Worm (Caenorhabditis elegans) whole organism, young adult: ENCODE measurements around the gene C04A2.15.

Source experiments
- C17E4.6 ChIP-seq: fragments of 200-800 bp; sonication (Bioruptor generic); IDR thresholded peaks from 2 replicates; pipeline ENCODE4 v1.3.6; 2022; ENCODE audit warnings: missing genetic modification reagents, missing genetic modification characterization, missing compliant biosample characterization
- D2030.7 ChIP-seq: fragments of 200-800 bp; sonication (Bioruptor generic); IDR thresholded peaks from 2 replicates; pipeline ENCODE4 v1.3.6; 2022; ENCODE audit warnings: missing genetic modification reagents, missing genetic modification characterization, missing compliant biosample characterization
- F55B11.4 ChIP-seq: sonication (generic microtip); optimal IDR thresholded peaks from 2 replicates; lab custom pipeline; 2016; ENCODE audit warnings: missing compliant biosample characterization, missing genetic modification characterization, borderline replicate concordance; ENCODE audit not compliant: insufficient read depth
- K12H6.12 ChIP-seq: fragments of 200-800 bp; sonication (Bioruptor generic); optimal IDR thresholded peaks from 2 replicates; lab custom pipeline; 2018; ENCODE audit warnings: mild to moderate bottlenecking, missing genetic modification characterization, missing compliant biosample characterization
- Y95B8A.8 ChIP-seq: fragments of 200-800 bp; sonication (Bioruptor generic); IDR thresholded peaks from 2 replicates; pipeline ENCODE4 v1.3.6; 2022; ENCODE audit warnings: missing genetic modification reagents, missing genetic modification characterization, missing compliant biosample characterization
- akir-1 ChIP-seq: fragments of 200-800 bp; sonication (Bioruptor generic); optimal IDR thresholded peaks from 2 replicates; lab custom pipeline; 2018; ENCODE audit warnings: mild to moderate bottlenecking, missing genetic modification characterization, moderate library complexity, missing compliant biosample characterization
- cebp-1 ChIP-seq, 2 experiments: fragments of 200-800 bp in 1 of 2; sonication (Bioruptor generic) in 1 of 2; sonication (generic microtip) in 1 of 2; IDR thresholded peaks in 1 of 2; optimal IDR thresholded peaks in 1 of 2; 2 replicates each; pipeline versions ENCODE4 v1.3.6 to Lab custom; 2017 to 2022; ENCODE audit warnings: missing compliant biosample characterization in 2 of 2, missing genetic modification characterization in 2 of 2, mild to moderate bottlenecking in 1 of 2, missing genetic modification reagents in 1 of 2, moderate library complexity in 1 of 2
- ceh-27 ChIP-seq: fragments of 200-800 bp; sonication (Bioruptor generic); optimal IDR thresholded peaks from 2 replicates; lab custom pipeline; 2018; ENCODE audit warnings: mild to moderate bottlenecking, missing genetic modification characterization, moderate library complexity, missing compliant biosample characterization
- ceh-40 ChIP-seq: fragments of 200-800 bp; sonication (Bioruptor generic); IDR thresholded peaks from 2 replicates; pipeline ENCODE4 v1.3.6; 2022; ENCODE audit warnings: missing genetic modification characterization, missing compliant biosample characterization
- chd-7 ChIP-seq: sonication (generic microtip); optimal IDR thresholded peaks from 2 replicates; lab custom pipeline; 2016; ENCODE audit warnings: mild to moderate bottlenecking, missing genetic modification characterization, moderate library complexity, missing compliant biosample characterization
- dpff-1 ChIP-seq: sonication (generic microtip); optimal IDR thresholded peaks from 2 replicates; lab custom pipeline; 2017; ENCODE audit warnings: mild to moderate bottlenecking, missing genetic modification characterization, missing compliant biosample characterization
- egrh-3 ChIP-seq: fragments of 200-800 bp; sonication (Bioruptor generic); IDR thresholded peaks from 2 replicates; pipeline ENCODE4 v1.3.6; 2022; ENCODE audit warnings: missing genetic modification reagents, missing genetic modification characterization, missing compliant biosample characterization
- hmg-1.2 ChIP-seq: fragments of 200-800 bp; sonication (Bioruptor generic); IDR thresholded peaks from 2 replicates; pipeline ENCODE4 v1.3.6; 2022; ENCODE audit warnings: missing genetic modification reagents, missing genetic modification characterization, missing compliant biosample characterization
- hmg-20 ChIP-seq: fragments of 200-800 bp; sonication (Bioruptor generic); IDR thresholded peaks from 2 replicates; pipeline ENCODE4 v1.3.6; 2022; ENCODE audit warnings: missing genetic modification reagents, missing genetic modification characterization, missing compliant biosample characterization
- let-526 ChIP-seq: fragments of 200-800 bp; sonication (Bioruptor generic); IDR thresholded peaks from 2 replicates; pipeline ENCODE4 v1.3.6; 2022; ENCODE audit warnings: missing genetic modification reagents, missing genetic modification characterization, missing compliant biosample characterization
- lin-26 ChIP-seq: fragments of 200-800 bp; sonication (Bioruptor generic); IDR thresholded peaks from 2 replicates; pipeline ENCODE4 v1.3.6; 2022; ENCODE audit warnings: missing genetic modification reagents, missing genetic modification characterization, missing compliant biosample characterization
- lin-54 ChIP-seq: fragments of 200-800 bp; sonication (Bioruptor generic); optimal IDR thresholded peaks from 2 replicates; lab custom pipeline; 2018; ENCODE audit warnings: mild to moderate bottlenecking, missing genetic modification characterization, missing compliant biosample characterization
- lir-1 ChIP-seq: fragments of 200-800 bp; sonication (Bioruptor generic); conservative IDR thresholded peaks from 2 replicates; pipeline ENCODE4 v1.3.6; 2022; ENCODE audit warnings: missing genetic modification reagents, missing genetic modification characterization, missing compliant biosample characterization
- madf-10 ChIP-seq: sonication (generic microtip); optimal IDR thresholded peaks from 2 replicates; lab custom pipeline; 2016; ENCODE audit warnings: mild to moderate bottlenecking, missing genetic modification characterization, missing compliant biosample characterization
- nhr-80 ChIP-seq: sonication (generic microtip); optimal IDR thresholded peaks from 2 replicates; lab custom pipeline; 2016; ENCODE audit warnings: missing genetic modification characterization, missing compliant biosample characterization
- pbrm-1 ChIP-seq: fragments of 200-800 bp; sonication (Bioruptor generic); IDR thresholded peaks from 2 replicates; pipeline ENCODE4 v1.3.6; 2022; ENCODE audit warnings: missing genetic modification reagents, missing genetic modification characterization, missing compliant biosample characterization
- rec-8 ChIP-seq, 2 experiments: sonication (generic microtip); optimal IDR thresholded peaks; 2 replicates each; lab custom pipeline; 2016; ENCODE audit warnings: mild to moderate bottlenecking in 2 of 2, missing genetic modification characterization in 2 of 2, missing genetic modification reagents in 2 of 2, missing genotype in 2 of 2, missing biosample characterization in 1 of 2, missing compliant biosample characterization in 1 of 2, moderate library complexity in 1 of 2
- snpc-1.3 ChIP-seq: sonication (generic microtip); optimal IDR thresholded peaks from 2 replicates; lab custom pipeline; 2017; ENCODE audit warnings: missing genetic modification characterization, mild to moderate bottlenecking, missing compliant biosample characterization, antibody characterized with exemption, moderate library complexity, missing genotype, missing genetic modification reagents; ENCODE audit not compliant: insufficient read depth
- snpc-3.4 ChIP-seq: sonication (generic microtip); optimal IDR thresholded peaks from 2 replicates; lab custom pipeline; 2017; ENCODE audit warnings: missing genetic modification characterization, mild to moderate bottlenecking, missing compliant biosample characterization, antibody characterized with exemption, moderate library complexity, missing genotype, missing genetic modification reagents
- snpc-4 ChIP-seq, 5 experiments: fragments of 150-350 bp in 1 of 5; sonication (generic microtip) in 4 of 5; optimal IDR thresholded peaks; 2 replicates each; lab custom pipeline; 2014 to 2018; ENCODE audit warnings: missing genetic modification characterization in 5 of 5, missing biosample characterization in 3 of 5, antibody characterized with exemption in 2 of 5, mild to moderate bottlenecking in 2 of 5, missing compliant biosample characterization in 2 of 5, missing genotype in 2 of 5, moderate library complexity in 2 of 5, missing genetic modification reagents in 1 of 5
- somi-1 ChIP-seq: fragments of 200-800 bp; sonication (Bioruptor generic); optimal IDR thresholded peaks from 2 replicates; lab custom pipeline; 2018; ENCODE audit warnings: mild to moderate bottlenecking, missing genetic modification characterization, missing compliant biosample characterization
- sptf-2 ChIP-seq: fragments of 200-800 bp; sonication (Bioruptor generic); optimal IDR thresholded peaks from 2 replicates; lab custom pipeline; 2018; ENCODE audit warnings: mild to moderate bottlenecking, missing genetic modification characterization, missing compliant biosample characterization
- tbx-9 ChIP-seq: sonication (generic microtip); optimal IDR thresholded peaks from 2 replicates; lab custom pipeline; 2016; ENCODE audit warnings: borderline replicate concordance, missing genetic modification characterization, inconsistent platforms, missing compliant biosample characterization
- tlf-1 ChIP-seq: fragments of 200-800 bp; sonication (Bioruptor generic); optimal IDR thresholded peaks from 2 replicates; lab custom pipeline; 2018; ENCODE audit warnings: mild to moderate bottlenecking, missing genetic modification characterization, missing compliant biosample characterization
- xnd-1 ChIP-seq: sonication (generic microtip); optimal IDR thresholded peaks from 2 replicates; lab custom pipeline; 2016; ENCODE audit warnings: missing genotype, missing genetic modification reagents, missing genetic modification characterization, missing compliant biosample characterization
- zfh-2 ChIP-seq: fragments of 200-800 bp; sonication (Bioruptor generic); conservative IDR thresholded peaks from 2 replicates; pipeline ENCODE4 v1.3.6; 2022; ENCODE audit warnings: missing genetic modification reagents, missing genetic modification characterization, missing compliant biosample characterization
- ztf-22 ChIP-seq: fragments of 200-800 bp; sonication (Bioruptor generic); optimal IDR thresholded peaks from 2 replicates; lab custom pipeline; 2018; ENCODE audit warnings: mild to moderate bottlenecking, missing genetic modification characterization, moderate library complexity, missing compliant biosample characterization

Gene C04A2.15

ce11 chrII:6836762-6837566 lies 15.1 kb upstream of the C04A2.15 start (continued):
- TF ChIP-seq lin-26 (GFP tag; lab: Robert Waterston, UW): no peak
- TF ChIP-seq lin-54 (GFP tag; lab: Kevin White, UChicago): no peak
- TF ChIP-seq pbrm-1 (GFP tag; lab: Robert Waterston, UW): no peak
- TF ChIP-seq akir-1 (GFP tag; lab: Kevin White, UChicago): no peak
- no peak for TF ChIP-seq K12H6.12
- TF ChIP-seq, all 124 proteins: peak for 4

DNA sequence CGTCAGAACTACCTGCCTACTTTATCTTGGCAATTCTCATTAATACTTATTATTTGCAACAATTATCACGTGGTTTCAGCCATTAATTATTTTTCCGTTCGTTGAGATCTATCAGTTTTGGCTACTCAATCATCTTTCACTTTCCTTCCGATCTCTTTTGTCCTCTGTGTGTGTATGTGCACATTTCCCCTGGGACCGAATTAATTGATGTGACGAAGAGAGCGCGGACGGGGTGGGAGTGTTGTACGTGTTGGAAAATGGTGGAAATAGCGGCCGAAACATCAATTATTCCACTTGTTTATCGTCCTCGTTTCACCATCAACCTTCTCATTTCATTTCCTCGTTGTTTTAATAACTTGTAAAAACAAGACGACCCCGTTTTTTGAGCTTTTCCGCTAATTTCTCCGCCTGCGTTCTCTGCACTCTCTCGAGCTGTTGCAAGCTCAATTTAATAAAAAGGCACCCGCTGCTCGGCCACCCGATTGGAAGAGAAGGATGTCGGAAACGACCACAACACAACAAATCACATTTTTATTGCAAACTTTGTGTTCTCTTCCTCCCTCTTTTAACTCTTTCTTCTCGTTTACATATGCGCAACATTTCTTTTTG lies 13.7 kb upstream of the C04A2.15 start:
- peak; percentile 9 for TF ChIP-seq chd-7 (tag; lab: Kevin White, UChicago)
- TF ChIP-seq ztf-22 (GFP tag; lab: Kevin White, UChicago): no peak
- TF ChIP-seq D2030.7: no peak
- TF ChIP-seq let-526: 0 out of 2 replicates have a peak, but pooled peaks have one; percentile 29

DNA sequence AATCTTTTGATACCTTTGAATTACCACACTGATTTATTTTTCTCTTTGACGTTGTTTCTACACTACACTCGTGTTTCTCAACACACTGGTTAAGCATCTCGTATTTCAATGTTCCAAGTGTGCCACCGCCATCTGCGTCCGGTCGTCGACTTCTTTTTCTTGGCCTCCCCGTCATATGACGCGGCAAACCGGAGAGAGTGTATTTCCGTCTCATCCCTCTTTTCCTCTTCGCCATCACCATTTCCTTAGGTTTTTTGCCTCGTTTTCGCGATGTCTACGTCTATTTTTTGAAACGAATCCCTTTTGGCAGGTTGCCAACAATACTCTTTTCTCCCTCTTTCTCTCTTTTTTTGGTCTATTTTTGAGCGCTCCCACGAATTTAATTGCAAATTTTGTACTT lies 13.1 kb upstream of the C04A2.15 start:
- TF ChIP-seq K12H6.12 (no peak), hmg-1.2 (peak; percentile 3; the same call in 1 of the 2 replicates), snpc-4 (GFP tag; optimal IDR thresholded peaks at IDR 0.05; lab: Kevin White, UChicago) (no peak), snpc-4 (tag; optimal IDR thresholded peaks at IDR 0.05; lab: Kevin White, UChicago) (no peak), snpc-3.4 (tag; lab: Kevin White, UChicago) (no peak), dpff-1 (tag; lab: Kevin White, UChicago) (no peak), ceh-27 (GFP tag; lab: Kevin White, UChicago) (peak; percentile 0), nhr-80 (tag; lab: Kevin White, UChicago) (peak; percentile 16), Y95B8A.8 (no peak), ceh-40 (no peak), egrh-3 (GFP tag; lab: Robert Waterston, UW) (no peak), cebp-1 (GFP tag; IDR thresholded peaks at IDR 0.05; lab: Robert Waterston, UW) (no peak), cebp-1 (tag; optimal IDR thresholded peaks at IDR 0.05; lab: Kevin White, UChicago) (peak; percentile 38), somi-1 (GFP tag; lab: Kevin White, UChicago) (peak; percentile 22), xnd-1 (tag; lab: Kevin White, UChicago) (no peak), rec-8 (tag; optimal IDR thresholded peaks at IDR 0.05; lab: Kevin White, UChicago) (no peak), tlf-1 (GFP tag; lab: Kevin White, UChicago) (no peak), hmg-20 (GFP tag; lab: Robert Waterston, UW) (no peak), sptf-2 (no peak), lir-1 (GFP tag; lab: Robert Waterston, UW) (no peak), F55B11.4 (tag; lab: Kevin White, UChicago) (no peak), zfh-2 (GFP tag; lab: Robert Waterston, UW) (no peak), tbx-9 (tag; lab: Kevin White, UChicago) (no peak), C17E4.6 (GFP tag; lab: Robert Waterston, UW) (no peak), madf-10 (no peak), snpc-1.3 (tag; lab: Kevin White, UChicago) (no peak)
